Worm (Caenorhabditis elegans) whole organism, L1 larva: ENCODE data around the gene R11F4.1.

Source experiments
- Y116A8C.19 ChIP-seq: sonication (generic microtip); optimal IDR thresholded peaks from 2 replicates; lab custom pipeline; 2016; ENCODE audit warnings: missing compliant biosample characterization, missing genetic modification characterization, borderline replicate concordance
- aha-1 ChIP-seq: fragments of 150-350 bp; optimal IDR thresholded peaks from 2 replicates; lab custom pipeline; 2014; ENCODE audit warnings: missing biosample characterization, missing genetic modification characterization
- alr-1 ChIP-seq: fragments of 200-800 bp; sonication (Bioruptor generic); optimal IDR thresholded peaks from 2 replicates; lab custom pipeline; 2018; ENCODE audit warnings: borderline replicate concordance, mild to moderate bottlenecking, missing genetic modification characterization, missing compliant biosample characterization
- aly-2 ChIP-seq: fragments of 150-350 bp; optimal IDR thresholded peaks from 2 replicates; lab custom pipeline; 2014; ENCODE audit warnings: missing biosample characterization, missing genetic modification characterization
- ama-1 ChIP-seq: fragments of 150-350 bp; optimal IDR thresholded peaks from 2 replicates; lab custom pipeline; 2014
- ceh-8 ChIP-seq: fragments of 200-800 bp; sonication (Bioruptor generic); optimal IDR thresholded peaks from 2 replicates; lab custom pipeline; 2018; ENCODE audit warnings: mild to moderate bottlenecking, missing genetic modification characterization, moderate library complexity, missing compliant biosample characterization
- ces-1 ChIP-seq: fragments of 150-350 bp; optimal IDR thresholded peaks from 2 replicates; lab custom pipeline; 2014; ENCODE audit warnings: missing biosample characterization, missing genetic modification reagents, missing genetic modification characterization
- efl-1 ChIP-seq, 4 experiments: fragments of 150-350 bp; optimal IDR thresholded peaks in 3 of 4; peaks in 1 of 4; 1 replicate in 1 of 4; 2 replicates in 3 of 4; lab custom pipeline; 2014; ENCODE audit warnings: missing biosample characterization in 2 of 4, missing genetic modification characterization in 2 of 4, missing genetic modification reagents in 2 of 4
- efl-3 ChIP-seq: fragments of 200-800 bp; sonication (Bioruptor generic); optimal IDR thresholded peaks from 2 replicates; lab custom pipeline; 2018; ENCODE audit warnings: mild to moderate bottlenecking, missing genetic modification characterization, missing compliant biosample characterization
- egl-27 ChIP-seq, 2 experiments: fragments of 150-350 bp in 1 of 2; sonication (generic microtip); optimal IDR thresholded peaks; 3 replicates each; lab custom pipeline; 2017 to 2018; ENCODE audit warnings: missing biosample characterization in 2 of 2, missing genetic modification characterization in 2 of 2, missing genetic modification reagents in 2 of 2
- elt-3 ChIP-seq, 6 experiments: fragments of 150-350 bp in 1 of 6; sonication (generic microtip); optimal IDR thresholded peaks; 2 replicates each; lab custom pipeline; 2017 to 2018; ENCODE audit warnings: missing biosample characterization in 6 of 6, missing genetic modification characterization in 6 of 6, inconsistent platforms in 1 of 6
- ets-5 ChIP-seq: fragments of 200-800 bp; sonication (Bioruptor generic); IDR thresholded peaks from 2 replicates; pipeline ENCODE4 v1.3.6; 2022; ENCODE audit warnings: missing genetic modification characterization, missing compliant biosample characterization
- fkh-4 ChIP-seq: sonication (generic microtip); optimal IDR thresholded peaks from 2 replicates; lab custom pipeline; 2016; ENCODE audit warnings: missing compliant biosample characterization, missing genetic modification characterization, borderline replicate concordance
- grh-1 ChIP-seq: fragments of 200-800 bp; sonication (Bioruptor generic); IDR thresholded peaks from 2 replicates; pipeline ENCODE4 v1.3.6; 2022; ENCODE audit warnings: missing genetic modification reagents, missing genetic modification characterization, missing compliant biosample characterization
- irx-1 ChIP-seq: sonication (generic microtip); optimal IDR thresholded peaks from 2 replicates; lab custom pipeline; 2016; ENCODE audit warnings: missing genetic modification characterization, missing compliant biosample characterization
- jun-1 ChIP-seq: fragments of 150-350 bp; optimal IDR thresholded peaks from 2 replicates; lab custom pipeline; 2014; ENCODE audit warnings: missing biosample characterization, missing genetic modification reagents, missing genetic modification characterization
- lin-13 ChIP-seq: fragments of 150-350 bp; optimal IDR thresholded peaks from 2 replicates; lab custom pipeline; 2014; ENCODE audit warnings: missing biosample characterization, missing genetic modification reagents, missing genetic modification characterization
- lin-15B ChIP-seq: fragments of 150-350 bp; sonication (generic microtip); optimal IDR thresholded peaks from 3 replicates; lab custom pipeline; 2014; ENCODE audit warnings: missing biosample characterization, missing genetic modification characterization
- lir-3 ChIP-seq: sonication (generic microtip); optimal IDR thresholded peaks from 2 replicates; lab custom pipeline; 2016; ENCODE audit warnings: mild to moderate bottlenecking, missing genetic modification characterization, moderate library complexity, missing compliant biosample characterization; ENCODE audit not compliant: poor library complexity
- lsy-2 ChIP-seq, 2 experiments: fragments of 150-350 bp; optimal IDR thresholded peaks; 2 replicates each; lab custom pipeline; 2014; ENCODE audit warnings: missing biosample characterization in 2 of 2, missing genetic modification characterization in 2 of 2
- nhr-12 ChIP-seq: sonication (generic microtip); optimal IDR thresholded peaks from 2 replicates; lab custom pipeline; 2017; ENCODE audit warnings: missing biosample characterization, missing genetic modification characterization
- nhr-20 ChIP-seq: sonication (generic microtip); optimal IDR thresholded peaks from 2 replicates; lab custom pipeline; 2016; ENCODE audit warnings: mild to moderate bottlenecking, missing genetic modification characterization, missing compliant biosample characterization
- nhr-28 ChIP-seq: fragments of 150-350 bp; optimal IDR thresholded peaks from 2 replicates; lab custom pipeline; 2014; ENCODE audit warnings: missing biosample characterization, missing genetic modification characterization
- nhr-71 ChIP-seq: sonication (generic microtip); optimal IDR thresholded peaks from 2 replicates; lab custom pipeline; 2016; ENCODE audit warnings: mild to moderate bottlenecking, missing genetic modification characterization, moderate library complexity, missing compliant biosample characterization
- nhr-85 ChIP-seq: sonication (generic microtip); peaks from one replicate; lab custom pipeline; 2016; ENCODE audit warnings: missing genetic modification characterization, inconsistent platforms, missing compliant biosample characterization
- pax-3 ChIP-seq: fragments of 200-800 bp; sonication (Bioruptor generic); optimal IDR thresholded peaks from 2 replicates; lab custom pipeline; 2018; ENCODE audit warnings: mild to moderate bottlenecking, missing genetic modification characterization, moderate library complexity, missing compliant biosample characterization
- skn-1 ChIP-seq: fragments of 150-350 bp; optimal IDR thresholded peaks from 2 replicates; lab custom pipeline; 2014; ENCODE audit warnings: missing biosample characterization, missing genetic modification characterization
- snpc-4 ChIP-seq: fragments of 150-350 bp; optimal IDR thresholded peaks from 2 replicates; lab custom pipeline; 2014; ENCODE audit warnings: missing biosample characterization, missing genetic modification characterization
- sup-37 ChIP-seq: fragments of 200-800 bp; sonication (Bioruptor generic); optimal IDR thresholded peaks from 2 replicates; lab custom pipeline; 2018; ENCODE audit warnings: mild to moderate bottlenecking, missing genetic modification characterization, missing compliant biosample characterization
- swsn-7 ChIP-seq: sonication (generic microtip); optimal IDR thresholded peaks from 2 replicates; lab custom pipeline; 2016; ENCODE audit warnings: missing genetic modification characterization, missing compliant biosample characterization
- tbx-2 ChIP-seq: sonication (generic microtip); optimal IDR thresholded peaks from 2 replicates; lab custom pipeline; 2016; ENCODE audit warnings: missing genetic modification characterization, missing compliant biosample characterization
- unc-62 ChIP-seq: fragments of 150-350 bp; optimal IDR thresholded peaks from 2 replicates; lab custom pipeline; 2014; ENCODE audit warnings: missing biosample characterization, missing genetic modification reagents, missing genetic modification characterization
- unc-98 ChIP-seq: fragments of 200-800 bp; sonication (Bioruptor generic); IDR thresholded peaks from 2 replicates; pipeline ENCODE4 v1.3.6; 2022; ENCODE audit warnings: missing genetic modification characterization, missing compliant biosample characterization
- xbp-1 ChIP-seq: sonication (generic microtip); optimal IDR thresholded peaks from 2 replicates; lab custom pipeline; 2016; ENCODE audit warnings: missing genetic modification characterization, missing compliant biosample characterization
- zip-4 ChIP-seq: fragments of 200-800 bp; sonication (Bioruptor generic); optimal IDR thresholded peaks from 2 replicates; lab custom pipeline; 2018; ENCODE audit warnings: mild to moderate bottlenecking, missing genetic modification characterization, moderate library complexity, missing compliant biosample characterization
- ztf-4 ChIP-seq: fragments of 150-350 bp; optimal IDR thresholded peaks from 2 replicates; lab custom pipeline; 2014; ENCODE audit warnings: missing biosample characterization, missing genetic modification characterization

The R11F4.1 gene

DNA sequence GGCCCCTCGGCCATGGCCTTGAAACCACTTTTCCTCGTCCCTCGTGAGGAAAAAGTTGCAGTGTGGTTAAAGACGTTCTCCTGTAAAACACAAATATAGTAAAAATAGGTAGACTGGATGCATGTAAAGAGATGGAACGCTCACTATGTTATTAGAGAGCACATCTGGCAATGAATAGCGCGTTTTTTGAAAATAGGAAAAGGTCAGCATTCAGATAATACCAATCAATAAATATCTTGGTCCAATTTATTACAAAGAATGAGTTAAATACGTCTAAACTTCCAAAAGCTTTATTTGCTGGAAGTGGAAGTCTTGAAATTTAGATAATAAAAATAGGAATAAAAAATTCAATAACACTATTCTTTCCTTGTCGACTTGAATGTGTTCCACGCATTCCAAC, 29.3 kb upstream of the R11F4.1 start, which contains the start of gene gadr-4:
TSS of gene gadr-4 (minus strand) at position 101 of the 400 bp plus-strand sequence.
- no peak for TF ChIP-seq nhr-28
- no peak for TF ChIP-seq fkh-4
- TF ChIP-seq efl-3 (GFP tag; lab: Kevin White, UChicago) = no peak
- TF ChIP-seq unc-98 = no peak
- no peak for TF ChIP-seq nhr-12 (tag; lab: Kevin White, UChicago)
- no peak for TF ChIP-seq swsn-7 (tag; lab: Kevin White, UChicago)

DNA sequence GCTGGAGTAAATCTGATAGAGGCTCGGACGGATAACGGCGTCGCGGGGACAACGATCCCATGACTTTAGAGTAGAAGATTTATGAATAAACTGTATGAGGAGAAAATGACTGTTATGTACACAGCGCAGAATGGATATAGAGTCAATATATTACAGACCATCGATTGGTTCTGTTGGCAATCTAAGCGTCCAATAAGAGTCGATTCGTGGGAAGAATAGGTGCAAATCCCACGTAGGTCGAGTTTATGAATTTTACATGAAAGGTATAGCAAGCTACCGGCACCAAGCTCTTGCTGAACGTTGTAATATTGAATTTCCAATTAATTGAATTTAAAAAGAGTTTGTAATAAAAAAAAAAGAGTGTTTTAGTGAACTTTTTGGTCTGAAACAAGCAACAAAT, 27.7 kb upstream of the R11F4.1 start, which contains the start of gene fbxb-118:
TSS of gene fbxb-118 (minus strand) at position 101 of the 400 bp plus-strand sequence.
- no peak for TF ChIP-seq ceh-8 (GFP tag; lab: Kevin White, UChicago)
- TF ChIP-seq nhr-85 (tag; lab: Kevin White, UChicago) = no peak
- TF ChIP-seq nhr-20 (tag; lab: Kevin White, UChicago) = no peak
- no peak for TF ChIP-seq aly-2
- TF ChIP-seq skn-1 (tag; lab: Kevin White, UChicago) = no peak
- no peak for TF ChIP-seq nhr-71
- no peak for TF ChIP-seq sup-37 (GFP tag; lab: Kevin White, UChicago)
- no peak for TF ChIP-seq ama-1 (lab: Kevin White, UChicago)
- TF ChIP-seq efl-1 (optimal IDR thresholded peaks at IDR 0.05; lab: Kevin White, UChicago) = no peak
- no peak for TF ChIP-seq efl-1 (GFP tag; optimal IDR thresholded peaks at IDR 0.05 in 1 of 2; lab: Kevin White, UChicago)
- no peak for TF ChIP-seq unc-62 (GFP tag; lab: Kevin White, UChicago)
- no peak for TF ChIP-seq zip-4
- no peak for TF ChIP-seq pax-3 (tag; lab: Kevin White, UChicago)
- no peak for TF ChIP-seq lsy-2 (tag; optimal IDR thresholded peaks at IDR 0.05; lab: Kevin White, UChicago)
- TF ChIP-seq lir-3 (tag; lab: Kevin White, UChicago) = no peak
- no peak for TF ChIP-seq lin-13 (GFP tag; lab: Kevin White, UChicago)

DNA sequence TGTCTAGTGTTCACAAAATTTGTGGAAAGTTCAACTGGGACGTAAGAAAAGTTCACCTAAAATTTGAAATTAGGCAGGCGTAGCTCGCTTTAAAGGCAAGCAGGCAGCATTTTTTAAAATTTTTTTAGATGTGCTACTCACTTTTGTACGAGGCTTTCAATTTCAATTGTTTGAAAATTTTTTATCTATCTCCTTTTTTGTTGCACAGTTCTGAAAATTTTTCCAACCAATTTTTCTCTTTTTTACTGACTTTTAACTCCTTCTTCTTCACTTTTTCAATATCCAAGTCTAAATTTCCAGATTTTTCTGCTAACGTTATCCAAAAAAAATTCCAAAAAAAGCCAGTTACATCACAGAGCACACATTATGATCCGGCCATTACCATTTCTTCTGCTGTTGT, 24.5 kb upstream of the R11F4.1 start, which contains the start of gene W06A11.1:
TSS of gene W06A11.1 (plus strand) at position 301 of the 400 bp plus-strand sequence.
- no peak for TF ChIP-seq jun-1 (tag; lab: Kevin White, UChicago)

DNA sequence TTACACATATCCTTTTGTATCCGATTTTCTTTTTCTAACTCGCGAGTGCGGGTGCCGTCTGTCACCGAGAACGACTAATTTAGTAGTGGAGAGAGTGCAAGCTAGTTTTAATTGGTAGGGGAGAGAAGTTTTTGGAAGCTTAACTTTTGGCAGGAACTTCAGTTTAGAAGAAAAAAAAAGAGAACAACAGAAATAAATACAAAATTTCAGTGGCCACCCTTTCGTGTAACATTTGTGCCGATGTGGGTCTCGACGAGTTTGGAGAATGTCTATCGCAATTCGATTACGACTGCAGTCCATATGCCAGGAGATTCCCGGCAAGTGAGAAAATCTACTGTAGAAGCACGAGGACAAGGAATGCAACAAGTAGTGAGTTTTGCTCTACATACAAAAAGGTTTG, 23.6 kb upstream of the R11F4.1 start:
- TF ChIP-seq Y116A8C.19 (tag; lab: Kevin White, UChicago) = no peak
- TF ChIP-seq pax-3 (tag; lab: Kevin White, UChicago) = no peak
- TF ChIP-seq irx-1 (tag; lab: Kevin White, UChicago) = no peak
- no peak for TF ChIP-seq grh-1
- no peak for TF ChIP-seq ceh-8 (GFP tag; lab: Kevin White, UChicago)
- TF ChIP-seq ztf-4 (tag; lab: Kevin White, UChicago) = no peak
- TF ChIP-seq tbx-2 = no peak
- no peak for TF ChIP-seq nhr-28
- no peak for TF ChIP-seq skn-1 (tag; lab: Kevin White, UChicago)
- no peak for TF ChIP-seq snpc-4 (tag; lab: Kevin White, UChicago)
- no peak for TF ChIP-seq fkh-4
- no peak for TF ChIP-seq ces-1 (GFP tag; lab: Kevin White, UChicago)
- no peak for TF ChIP-seq xbp-1 (tag; lab: Kevin White, UChicago)
- no peak for TF ChIP-seq elt-3 (tag; optimal IDR thresholded peaks at IDR 0.05; lab: Kevin White, UChicago)
- no peak for TF ChIP-seq lin-15B
- TF ChIP-seq, all 84 proteins: peak for 0

DNA sequence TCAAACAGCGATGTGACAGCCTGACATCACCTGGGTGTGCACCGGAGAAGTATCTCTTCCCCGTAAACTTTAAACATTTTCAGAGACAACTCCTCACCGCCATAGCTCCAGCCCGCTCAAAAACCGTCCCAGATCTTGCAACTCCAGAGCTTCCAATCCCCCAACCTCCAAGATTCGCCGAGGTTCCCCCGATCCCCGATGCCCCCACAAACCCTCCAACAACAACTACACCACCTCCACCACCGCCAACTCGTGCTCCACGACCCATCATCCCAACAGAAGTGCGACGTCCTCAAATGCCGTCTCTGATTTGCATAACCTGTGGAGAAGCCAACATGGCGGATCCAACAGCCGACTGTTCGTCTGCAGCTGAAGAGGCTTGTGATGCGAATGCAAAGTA, 20.7 kb upstream of the R11F4.1 start:
- no peak for TF ChIP-seq lin-13 (GFP tag; lab: Kevin White, UChicago)
- TF ChIP-seq grh-1 = no peak
- TF ChIP-seq lsy-2 (tag; optimal IDR thresholded peaks at IDR 0.05; lab: Kevin White, UChicago) = no peak
- TF ChIP-seq aha-1 = no peak
- TF ChIP-seq elt-3 (tag; optimal IDR thresholded peaks at IDR 0.05; lab: Kevin White, UChicago) = no peak
- TF ChIP-seq alr-1 (tag; lab: Kevin White, UChicago) = no peak
- no peak for TF ChIP-seq ets-5 (GFP tag; lab: Robert Waterston, UW)
- no peak for TF ChIP-seq xbp-1 (tag; lab: Kevin White, UChicago)
- TF ChIP-seq egl-27 (tag; optimal IDR thresholded peaks at IDR 0.05; lab: Kevin White, UChicago) = no peak
- TF ChIP-seq tbx-2 = no peak
